Worm (Caenorhabditis elegans): ENCODE measurements around the gene sri-19.

- TF ChIP-seq dmd-4 (tag; optimal IDR thresholded peaks at IDR 0.05; ENCODE audit: borderline replicate concordance) (no peak), pag-3 (tag; optimal IDR thresholded peaks at IDR 0.05; ENCODE audit: borderline replicate concordance) (no peak), syd-9 (tag; optimal IDR thresholded peaks at IDR 0.05) (no peak), odd-2 (tag; optimal IDR thresholded peaks at IDR 0.05) (no peak), ztf-16 (tag; optimal IDR thresholded peaks at IDR 0.05) (no peak), pha-2 (tag; optimal IDR thresholded peaks at IDR 0.05) (no peak), ahr-1 (tag; optimal IDR thresholded peaks at IDR 0.05) (no peak)
Observed at ce11 chrIV:10915388-10915787, 42.8 kb upstream of the sri-19 start, which contains the start of gene ZK593.3.
